Fruit fly (Drosophila melanogaster): ENCODE data around the gene CG18404.

dm6 chr3R:30213697-30214096 lies 39.3 kb upstream of the CG18404 start, which contains the start of gene CecB:
- no peak for TF ChIP-seq toe (GFP tag; optimal IDR thresholded peaks at IDR 0.05)
- no peak for TF ChIP-seq kay (GFP tag; ENCODE audit: borderline replicate concordance)
- no peak for TF ChIP-seq CG7045 (GFP tag; optimal IDR thresholded peaks at IDR 0.05)
- TF ChIP-seq CG1620 (GFP tag; optimal IDR thresholded peaks at IDR 0.05), result no peak
- no peak for TF ChIP-seq CG7101 (tag; optimal IDR thresholded peaks at IDR 0.05)
- no peak for TF ChIP-seq Clk (GFP tag; optimal IDR thresholded peaks at IDR 0.05)
- no peak for TF ChIP-seq cnc (optimal IDR thresholded peaks at IDR 0.05)
- no peak for TF ChIP-seq bab1 (GFP tag; optimal IDR thresholded peaks at IDR 0.05)

All from whole organism, adult.